Worm (Caenorhabditis elegans): ENCODE measurements around the gene cgr-1.

Gene cgr-1

DNA sequence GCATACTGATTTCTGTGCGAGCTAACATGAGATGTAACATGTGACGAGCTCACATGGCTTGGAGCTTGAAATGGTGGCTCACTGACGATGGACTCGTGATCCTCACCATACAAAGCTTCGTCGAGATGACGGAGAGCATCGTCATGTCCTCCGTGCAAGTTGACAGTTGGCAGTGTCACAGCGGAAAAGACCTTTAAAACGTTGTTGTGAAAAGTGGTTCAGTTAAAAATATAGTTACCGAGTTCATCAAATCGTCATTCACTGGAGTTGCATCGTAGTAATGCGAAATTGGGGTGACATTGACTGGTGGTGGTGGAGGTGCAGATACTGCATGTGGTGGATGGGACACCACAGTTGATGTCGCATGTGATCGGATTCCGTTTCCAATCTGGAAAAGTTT lies 10.2 kb upstream of the cgr-1 start:
- no peak for TF ChIP-seq him-1 (tag; optimal IDR thresholded peaks at IDR 0.05)
- TF ChIP-seq dao-5 (tag; optimal IDR thresholded peaks at IDR 0.05), result no peak
- TF ChIP-seq W03F9.2 (tag; optimal IDR thresholded peaks at IDR 0.05), result no peak

ce11 chrX:3605727-3606126 lies 5.5 kb upstream of the cgr-1 start, which contains the start of gene C18B2.4:
Gene C18B2.4, minus strand, starts transcription at chrX:3605741.
- TF ChIP-seq W03F9.2 (tag; optimal IDR thresholded peaks at IDR 0.05), result peak; percentile 41
- no peak for TF ChIP-seq dao-5 (tag; optimal IDR thresholded peaks at IDR 0.05)

DNA sequence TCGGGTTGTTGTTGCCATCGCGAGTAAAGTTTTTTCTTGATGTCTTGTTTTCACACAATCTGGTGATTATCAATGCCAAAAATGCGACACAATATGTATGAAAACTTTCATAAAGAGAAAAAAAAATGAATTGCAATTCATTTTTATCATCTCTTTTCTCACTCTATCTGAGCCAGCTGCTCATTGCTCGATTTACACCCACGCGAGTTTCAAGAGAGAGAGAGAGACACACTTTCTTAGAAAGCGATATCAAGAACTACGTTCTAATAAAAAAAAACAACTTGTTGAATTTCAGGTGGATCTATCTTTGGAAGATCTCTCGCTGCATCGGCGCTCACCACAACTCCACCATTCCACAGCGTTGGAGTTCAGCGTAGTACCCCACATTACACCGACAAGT lies 2.4 kb upstream of the cgr-1 start:
- TF ChIP-seq W03F9.2 (tag; optimal IDR thresholded peaks at IDR 0.05), result no peak
- no peak for TF ChIP-seq dao-5 (tag; optimal IDR thresholded peaks at IDR 0.05)
- no peak for TF ChIP-seq him-1 (tag; optimal IDR thresholded peaks at IDR 0.05)

ce11 chrX:3601531-3601930 lies 1.3 kb upstream of the cgr-1 start, which contains the start of gene C18B2.3:
Gene C18B2.3, plus strand, starts transcription at chrX:3601831.
- no peak for TF ChIP-seq dao-5 (tag; optimal IDR thresholded peaks at IDR 0.05)
- no peak for TF ChIP-seq W03F9.2 (tag; optimal IDR thresholded peaks at IDR 0.05)
- TF ChIP-seq him-1 (tag; optimal IDR thresholded peaks at IDR 0.05), result no peak

ce11 chrX:3599860-3600259 lies 397 bp downstream of the cgr-1 start:
- TF ChIP-seq dao-5 (tag; optimal IDR thresholded peaks at IDR 0.05), result no peak
- no peak for TF ChIP-seq W03F9.2 (tag; optimal IDR thresholded peaks at IDR 0.05)
- TF ChIP-seq him-1 (tag; optimal IDR thresholded peaks at IDR 0.05), result no peak

ce11 chrX:3596967-3597366 lies 3.3 kb downstream of the cgr-1 start:
- no peak for TF ChIP-seq him-1 (tag; optimal IDR thresholded peaks at IDR 0.05)
- TF ChIP-seq W03F9.2 (tag; optimal IDR thresholded peaks at IDR 0.05), result no peak
- no peak for TF ChIP-seq dao-5 (tag; optimal IDR thresholded peaks at IDR 0.05)

- no peak for TF ChIP-seq W03F9.2 (tag; optimal IDR thresholded peaks at IDR 0.05)
- no peak for TF ChIP-seq him-1 (tag; optimal IDR thresholded peaks at IDR 0.05)
- TF ChIP-seq dao-5 (tag; optimal IDR thresholded peaks at IDR 0.05), result no peak
Observed at ce11 chrX:3596303-3596772, 3.9 kb downstream of the cgr-1 start, which contains the start of gene T27A10.6. Gene T27A10.6, minus strand, starts transcription at chrX:3596353.

DNA sequence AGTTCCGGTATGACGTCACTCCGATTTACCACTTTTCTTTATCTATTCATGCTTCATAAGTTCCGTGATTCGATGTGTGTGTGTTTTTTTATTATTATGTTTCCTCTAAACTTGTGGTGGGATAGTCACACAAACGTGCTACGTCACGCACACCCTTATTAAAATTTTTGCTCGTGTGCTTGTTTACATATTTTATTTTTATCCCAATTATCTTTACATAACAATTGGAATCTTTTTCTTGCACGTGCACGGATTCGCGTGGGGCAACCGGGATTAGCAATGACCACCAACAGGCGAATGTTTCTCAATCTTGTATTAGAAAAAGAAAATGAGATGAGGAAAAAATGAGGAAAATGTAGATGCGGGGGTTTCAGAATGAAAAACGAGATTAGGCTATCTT lies 9.7 kb downstream of the cgr-1 start:
- TF ChIP-seq dao-5 (tag; optimal IDR thresholded peaks at IDR 0.05), result no peak
- TF ChIP-seq him-1 (tag; optimal IDR thresholded peaks at IDR 0.05), result no peak
- no peak for TF ChIP-seq W03F9.2 (tag; optimal IDR thresholded peaks at IDR 0.05)

DNA sequence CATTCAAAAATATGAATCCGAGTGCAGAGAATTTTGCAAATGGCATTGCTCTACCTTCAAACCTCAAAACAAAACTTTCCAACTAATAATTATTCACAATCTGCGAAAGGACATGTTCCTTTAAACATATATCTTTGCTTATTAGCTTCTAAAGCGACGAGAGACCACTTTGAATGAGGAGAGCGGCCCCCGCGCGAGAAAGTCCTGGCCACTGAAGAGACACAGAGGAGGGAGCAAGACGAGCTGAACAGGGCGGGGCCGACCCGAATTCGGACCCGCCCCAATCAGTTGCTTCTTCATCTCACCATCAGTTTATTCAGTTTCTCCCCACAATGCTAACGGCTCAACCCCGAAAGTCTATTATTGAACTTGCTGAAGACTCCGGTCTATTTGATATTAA lies 14.6 kb downstream of the cgr-1 start, which contains the start of gene T27A10.2:
Gene T27A10.2 (plus strand): TSS at position 333 of the 400 bp plus-strand sequence.
- TF ChIP-seq him-1 (tag; optimal IDR thresholded peaks at IDR 0.05) (no peak), dao-5 (tag; optimal IDR thresholded peaks at IDR 0.05) (no peak), W03F9.2 (tag; optimal IDR thresholded peaks at IDR 0.05) (no peak)

- TF ChIP-seq him-1 (tag; optimal IDR thresholded peaks at IDR 0.05) (no peak), dao-5 (tag; optimal IDR thresholded peaks at IDR 0.05) (no peak), W03F9.2 (tag; optimal IDR thresholded peaks at IDR 0.05) (no peak)
Observed at ce11 chrX:3584481-3584880, 15.8 kb downstream of the cgr-1 start.

DNA sequence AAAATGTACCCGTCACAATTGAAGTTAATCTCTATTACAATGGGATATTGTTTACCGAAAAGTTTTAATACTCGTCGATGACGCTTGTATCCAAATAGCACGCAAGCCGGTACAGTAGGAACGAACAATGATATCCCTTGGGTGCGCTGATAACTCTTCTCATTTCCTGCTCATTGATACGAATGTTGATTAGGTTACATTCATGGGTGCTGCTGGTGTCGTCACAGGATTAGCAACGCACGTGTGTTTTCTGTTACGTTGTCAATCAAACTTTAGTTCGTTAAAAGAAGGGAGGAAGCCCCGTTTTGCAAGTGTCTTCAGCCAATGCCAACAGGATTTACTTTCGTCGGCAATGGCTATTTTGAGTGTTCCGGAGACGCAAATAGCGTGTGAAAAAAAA lies 16.8 kb downstream of the cgr-1 start:
- no peak for TF ChIP-seq W03F9.2 (tag; optimal IDR thresholded peaks at IDR 0.05)
- no peak for TF ChIP-seq dao-5 (tag; optimal IDR thresholded peaks at IDR 0.05)
- no peak for TF ChIP-seq him-1 (tag; optimal IDR thresholded peaks at IDR 0.05)

DNA sequence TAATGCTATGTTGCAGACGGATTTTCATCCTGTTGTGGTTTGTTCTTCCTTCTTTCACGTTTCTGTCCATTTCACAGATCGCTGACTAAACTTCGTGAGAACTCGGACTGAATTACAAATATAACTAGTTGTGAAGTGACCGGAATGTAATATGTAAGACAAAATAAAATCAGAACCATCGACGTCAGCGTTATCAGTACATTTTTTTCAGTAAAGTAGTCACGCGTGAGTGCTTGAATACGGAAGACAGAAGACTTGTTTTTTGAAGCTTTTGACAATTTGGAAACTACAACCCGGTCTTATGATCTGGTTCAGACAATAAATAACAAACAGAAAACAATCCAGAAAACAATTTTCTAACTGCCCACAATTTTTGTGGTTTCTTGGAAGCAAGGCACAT lies 18.4 kb downstream of the cgr-1 start:
- TF ChIP-seq dao-5 (tag; optimal IDR thresholded peaks at IDR 0.05) (no peak), him-1 (tag; optimal IDR thresholded peaks at IDR 0.05) (no peak)

- TF ChIP-seq him-1 (tag; optimal IDR thresholded peaks at IDR 0.05) (no peak), dao-5 (tag; optimal IDR thresholded peaks at IDR 0.05) (no peak), W03F9.2 (tag; optimal IDR thresholded peaks at IDR 0.05) (peak; percentile 6)
Observed at ce11 chrX:3576239-3576638, 24.0 kb downstream of the cgr-1 start, which contains the start of gene ckc-1. Gene ckc-1, plus strand, starts transcription at chrX:3576606.

- TF ChIP-seq dao-5 (tag; optimal IDR thresholded peaks at IDR 0.05), result no peak
- TF ChIP-seq W03F9.2 (tag; optimal IDR thresholded peaks at IDR 0.05), result no peak
- no peak for TF ChIP-seq him-1 (tag; optimal IDR thresholded peaks at IDR 0.05)
Observed at ce11 chrX:3573482-3573881, 26.8 kb downstream of the cgr-1 start, which contains the start of gene T27A10.5. Gene T27A10.5, minus strand, starts transcription at chrX:3573582.

- no peak for TF ChIP-seq dao-5 (tag; optimal IDR thresholded peaks at IDR 0.05)
- no peak for TF ChIP-seq him-1 (tag; optimal IDR thresholded peaks at IDR 0.05)
- no peak for TF ChIP-seq W03F9.2 (tag; optimal IDR thresholded peaks at IDR 0.05)
Observed at ce11 chrX:3572490-3572889, 27.8 kb downstream of the cgr-1 start, which contains the start of gene vit-3. Gene vit-3, minus strand, starts transcription at chrX:3572549.

All from whole organism, L4/young adult.